Fruit fly (Drosophila melanogaster): Measurements from ENCODE around the gene ham.

DNA sequence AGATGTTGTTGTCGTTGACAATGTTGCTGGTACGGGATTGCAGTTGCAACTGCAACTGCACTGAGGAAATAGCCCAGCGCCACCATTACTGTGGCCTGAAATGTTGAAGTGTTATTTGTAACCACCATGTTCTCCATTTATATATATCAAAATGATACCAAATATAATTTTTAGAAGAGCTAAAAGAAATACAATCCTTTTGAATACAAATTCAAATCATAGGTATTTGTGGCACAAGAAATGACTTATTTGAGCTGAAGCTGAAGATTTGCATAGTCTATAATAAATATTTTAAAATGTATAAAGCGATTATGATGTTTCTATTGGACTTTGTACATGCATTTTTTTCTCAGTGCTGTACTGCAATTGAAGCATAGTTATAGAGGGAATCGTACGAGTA, 73.1 kb downstream of the ham start:
- no peak for TF ChIP-seq psq (optimal IDR thresholded peaks at IDR 0.05)
- TF ChIP-seq pan (optimal IDR thresholded peaks at IDR 0.05): no peak
- no peak for TF ChIP-seq CG8478 (optimal IDR thresholded peaks at IDR 0.05)
- TF ChIP-seq usp (GFP tag; optimal IDR thresholded peaks at IDR 0.05): no peak
- TF ChIP-seq Dll (optimal IDR thresholded peaks at IDR 0.05): no peak
